Worm (Caenorhabditis elegans) whole organism, mixed stage, embryonic: Measurements from ENCODE around the gene mec-2.

Experiments used
- M03D4.4 ChIP-seq: sonication (generic microtip); optimal IDR thresholded peaks from 2 replicates; lab custom pipeline; 2017; ENCODE audit warnings: mild to moderate bottlenecking, missing genetic modification characterization, missing compliant biosample characterization
- bed-3 ChIP-seq: fragments of 200-800 bp; sonication (Bioruptor generic); optimal IDR thresholded peaks from 3 replicates; lab custom pipeline; 2018; ENCODE audit warnings: mild to moderate bottlenecking, missing genetic modification characterization, moderate library complexity, missing compliant biosample characterization
- blmp-1 ChIP-seq: fragments of 150-350 bp; optimal IDR thresholded peaks from 2 replicates; lab custom pipeline; 2014; ENCODE audit warnings: missing biosample characterization, missing genetic modification characterization
- ceh-39 ChIP-seq: fragments of 150-350 bp; optimal IDR thresholded peaks from 2 replicates; lab custom pipeline; 2014; ENCODE audit warnings: missing biosample characterization, missing genetic modification characterization
- ceh-83 ChIP-seq: fragments of 200-800 bp; sonication (Bioruptor generic); optimal IDR thresholded peaks from 2 replicates; lab custom pipeline; 2018; ENCODE audit warnings: mild to moderate bottlenecking, missing genetic modification characterization, missing compliant biosample characterization
- ces-1 ChIP-seq: fragments of 150-350 bp; optimal IDR thresholded peaks from 2 replicates; lab custom pipeline; 2014; ENCODE audit warnings: missing biosample characterization, missing genetic modification reagents, missing genetic modification characterization
- cnd-1 ChIP-seq: fragments of 200-800 bp; sonication (Bioruptor generic); optimal IDR thresholded peaks from 2 replicates; lab custom pipeline; 2018; ENCODE audit warnings: mild to moderate bottlenecking, missing genetic modification characterization, missing compliant biosample characterization
- elt-1 ChIP-seq: sonication (generic microtip); optimal IDR thresholded peaks from 2 replicates; lab custom pipeline; 2017; ENCODE audit warnings: missing genetic modification characterization, mild to moderate bottlenecking, missing compliant biosample characterization, antibody characterized with exemption, moderate library complexity, borderline replicate concordance; ENCODE audit not compliant: insufficient read depth
- flh-1 ChIP-seq: fragments of 200-800 bp; sonication (Bioruptor generic); optimal IDR thresholded peaks from 2 replicates; lab custom pipeline; 2018; ENCODE audit warnings: mild to moderate bottlenecking, missing genetic modification characterization, moderate library complexity, missing compliant biosample characterization
- ham-2 ChIP-seq: fragments of 200-800 bp; sonication (Bioruptor generic); optimal IDR thresholded peaks from 2 replicates; lab custom pipeline; 2018; ENCODE audit warnings: mild to moderate bottlenecking, missing genetic modification characterization, missing compliant biosample characterization
- lin-32 ChIP-seq: fragments of 200-800 bp; sonication (Bioruptor generic); optimal IDR thresholded peaks from 2 replicates; lab custom pipeline; 2018; ENCODE audit warnings: mild to moderate bottlenecking, missing genetic modification characterization, missing compliant biosample characterization
- lsy-2 ChIP-seq: fragments of 150-350 bp; optimal IDR thresholded peaks from 2 replicates; lab custom pipeline; 2014; ENCODE audit warnings: missing biosample characterization, missing genetic modification characterization
- mab-5 ChIP-seq: fragments of 150-350 bp; optimal IDR thresholded peaks from 2 replicates; lab custom pipeline; 2014; ENCODE audit warnings: missing biosample characterization, missing genetic modification characterization
- mep-1 ChIP-seq: fragments of 150-350 bp; optimal IDR thresholded peaks from 2 replicates; lab custom pipeline; 2017; ENCODE audit warnings: missing biosample characterization, missing genetic modification reagents, missing genetic modification characterization, inconsistent platforms
- mls-2 ChIP-seq: sonication (generic microtip); optimal IDR thresholded peaks from 2 replicates; lab custom pipeline; 2016; ENCODE audit warnings: mild to moderate bottlenecking, missing genetic modification characterization, moderate library complexity, missing compliant biosample characterization
- nhr-2 ChIP-seq: fragments of 150-350 bp; optimal IDR thresholded peaks from 2 replicates; lab custom pipeline; 2014; ENCODE audit warnings: missing biosample characterization, missing genetic modification characterization
- nhr-237 ChIP-seq: fragments of 150-350 bp; optimal IDR thresholded peaks from 2 replicates; lab custom pipeline; 2014; ENCODE audit warnings: missing biosample characterization, missing genetic modification characterization
- nhr-76 ChIP-seq: sonication (generic microtip); optimal IDR thresholded peaks from 2 replicates; lab custom pipeline; 2017; ENCODE audit warnings: missing biosample characterization, missing genetic modification characterization
- pha-4 ChIP-seq: fragments of 150-350 bp; optimal IDR thresholded peaks from 2 replicates; lab custom pipeline; 2018; ENCODE audit warnings: missing biosample characterization, missing genetic modification reagents, missing genetic modification characterization
- sem-2 ChIP-seq: fragments of 200-800 bp; sonication (Bioruptor generic); optimal IDR thresholded peaks from 2 replicates; lab custom pipeline; 2018; ENCODE audit warnings: mild to moderate bottlenecking, missing genetic modification characterization, missing compliant biosample characterization
- snpc-4 ChIP-seq: fragments of 150-350 bp; optimal IDR thresholded peaks from 2 replicates; lab custom pipeline; 2014; ENCODE audit warnings: missing biosample characterization, missing genetic modification characterization
- sptf-1 ChIP-seq: sonication (generic microtip); optimal IDR thresholded peaks from 2 replicates; lab custom pipeline; 2017; ENCODE audit warnings: mild to moderate bottlenecking, missing genetic modification characterization, moderate library complexity, missing compliant biosample characterization
- tbx-8 ChIP-seq: fragments of 200-800 bp; sonication (Bioruptor generic); optimal IDR thresholded peaks from 2 replicates; lab custom pipeline; 2018; ENCODE audit warnings: mild to moderate bottlenecking, missing genetic modification characterization, moderate library complexity, missing compliant biosample characterization
- unc-120 ChIP-seq: sonication (generic microtip); optimal IDR thresholded peaks from 2 replicates; lab custom pipeline; 2017; ENCODE audit warnings: missing genetic modification characterization, missing compliant biosample characterization; ENCODE audit not compliant: poor library complexity, severe bottlenecking
- unc-62 ChIP-seq: fragments of 150-350 bp; optimal IDR thresholded peaks from 2 replicates; lab custom pipeline; 2014; ENCODE audit warnings: missing biosample characterization, missing genetic modification reagents, missing genetic modification characterization
- ztf-11 ChIP-seq: fragments of 150-350 bp; optimal IDR thresholded peaks from 2 replicates; lab custom pipeline; 2014; ENCODE audit warnings: missing biosample characterization, missing genetic modification characterization

mec-2 gene

ce11 chrX:5555055-5555629 lies 12.4 kb upstream of the mec-2 start:
- TF ChIP-seq elt-1 (tag; lab: Kevin White, UChicago) (no peak), mls-2 (tag; lab: Kevin White, UChicago) (no peak), sptf-1 (tag; lab: Kevin White, UChicago) (no peak), ceh-83 (GFP tag; lab: Kevin White, UChicago) (no peak)
- TF ChIP-seq, all 35 proteins: peak for 0

DNA sequence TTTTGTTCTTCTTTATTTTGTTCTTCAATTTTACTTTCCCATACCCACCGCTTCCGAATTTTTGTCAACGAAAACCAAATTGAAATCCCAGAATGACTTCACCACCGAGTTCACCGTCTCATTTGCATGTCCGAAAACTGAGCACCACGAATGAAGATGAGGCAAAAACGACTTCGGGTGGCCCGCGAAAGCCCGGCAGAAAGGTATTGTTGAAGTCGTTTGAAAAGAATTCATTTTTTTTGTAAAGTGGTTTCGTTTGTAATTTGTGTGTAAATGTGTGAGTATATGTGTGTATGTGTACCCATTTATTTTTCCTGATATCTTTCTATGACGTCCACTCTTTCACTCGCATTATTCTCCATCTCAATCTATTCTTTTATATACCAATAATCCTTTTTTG lies 9.6 kb upstream of the mec-2 start, which contains the start of gene C38C5.1:
C38C5.1 (plus strand) TSS at position 90 of the 400 bp plus-strand sequence.
- no peak for TF ChIP-seq ceh-83 (GFP tag; lab: Kevin White, UChicago)
- TF ChIP-seq sem-2 (GFP tag; lab: Kevin White, UChicago), result no peak
- no peak for TF ChIP-seq lin-32 (GFP tag; lab: Kevin White, UChicago)
- TF ChIP-seq ceh-39 (tag; lab: Kevin White, UChicago), result no peak
- no peak for TF ChIP-seq pha-4 (tag; lab: Kevin White, UChicago)
- no peak for TF ChIP-seq cnd-1 (tag; lab: Kevin White, UChicago)
- TF ChIP-seq ztf-11, result no peak
- no peak for TF ChIP-seq lsy-2 (tag; lab: Kevin White, UChicago)
- TF ChIP-seq sptf-1 (tag; lab: Kevin White, UChicago), result no peak
- no peak for TF ChIP-seq nhr-76 (tag; lab: Kevin White, UChicago)

DNA sequence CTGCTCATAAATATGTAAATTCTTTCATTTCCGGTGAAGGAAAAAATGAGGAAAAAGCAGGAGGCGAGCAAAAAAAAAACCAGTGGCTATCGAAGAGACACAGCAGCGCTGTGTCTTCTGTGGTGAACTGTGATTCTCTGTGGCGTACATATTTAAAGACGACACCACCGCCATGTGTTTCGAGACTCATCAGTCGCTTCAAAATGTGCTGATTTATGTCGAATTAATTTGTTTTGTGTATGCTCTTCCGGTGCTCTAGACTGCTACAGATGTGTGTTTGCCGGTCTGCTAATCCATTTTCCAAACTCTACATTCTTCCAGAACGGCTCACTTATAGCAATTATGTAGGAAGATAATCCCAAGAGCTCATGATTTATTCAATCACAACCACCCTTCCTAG lies 2.1 kb upstream of the mec-2 start:
- TF ChIP-seq snpc-4 (no peak), ztf-11 (no peak), unc-120 (no peak), tbx-8 (GFP tag; lab: Kevin White, UChicago) (no peak), lsy-2 (tag; lab: Kevin White, UChicago) (no peak), unc-62 (no peak), nhr-2 (tag; lab: Kevin White, UChicago) (no peak), mls-2 (tag; lab: Kevin White, UChicago) (no peak), ces-1 (GFP tag; lab: Kevin White, UChicago) (no peak), ceh-39 (tag; lab: Kevin White, UChicago) (no peak), lin-32 (GFP tag; lab: Kevin White, UChicago) (no peak), flh-1 (no peak), bed-3 (no peak)

- no peak for TF ChIP-seq ham-2 (GFP tag; lab: Kevin White, UChicago)
- TF ChIP-seq mab-5 (tag; lab: Kevin White, UChicago), result no peak
- TF ChIP-seq nhr-237 (tag; lab: Kevin White, UChicago), result no peak
- no peak for TF ChIP-seq tbx-8 (GFP tag; lab: Kevin White, UChicago)
- no peak for TF ChIP-seq sem-2 (GFP tag; lab: Kevin White, UChicago)
- TF ChIP-seq unc-62, result no peak
- no peak for TF ChIP-seq blmp-1 (tag; lab: Kevin White, UChicago)
- TF ChIP-seq, all 35 proteins: peak for 0
Observed at ce11 chrX:5572638-5573037, 5.1 kb downstream of the mec-2 start.

DNA sequence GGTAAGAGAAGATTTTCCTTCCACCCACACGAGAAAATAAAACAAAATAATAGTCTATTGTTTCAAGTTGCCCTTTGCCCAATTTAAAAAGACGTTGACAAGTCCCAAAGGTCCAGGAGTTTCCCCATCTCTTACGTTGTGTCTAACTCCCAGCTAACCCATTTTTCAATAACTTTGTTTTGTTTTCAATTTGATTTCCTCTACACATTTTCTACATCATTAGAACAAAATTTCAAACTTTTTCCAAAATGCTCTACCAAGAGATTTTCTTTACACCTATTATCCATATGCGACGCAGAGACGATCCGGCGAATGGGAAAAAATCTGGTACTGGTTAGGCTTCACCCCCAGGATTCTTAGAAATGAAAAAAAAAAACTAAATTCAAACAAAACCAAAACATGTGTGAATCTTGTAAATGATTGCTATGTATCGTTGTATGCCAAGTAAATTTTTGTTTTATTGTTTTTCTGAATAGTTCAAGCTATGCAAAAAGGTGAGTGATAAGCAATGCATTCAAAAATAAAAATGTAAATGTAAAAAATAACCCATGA lies 12.2 kb downstream of the mec-2 start:
- peak; percentile 75 for TF ChIP-seq ces-1 (GFP tag; lab: Kevin White, UChicago)
- TF ChIP-seq snpc-4, result no peak

DNA sequence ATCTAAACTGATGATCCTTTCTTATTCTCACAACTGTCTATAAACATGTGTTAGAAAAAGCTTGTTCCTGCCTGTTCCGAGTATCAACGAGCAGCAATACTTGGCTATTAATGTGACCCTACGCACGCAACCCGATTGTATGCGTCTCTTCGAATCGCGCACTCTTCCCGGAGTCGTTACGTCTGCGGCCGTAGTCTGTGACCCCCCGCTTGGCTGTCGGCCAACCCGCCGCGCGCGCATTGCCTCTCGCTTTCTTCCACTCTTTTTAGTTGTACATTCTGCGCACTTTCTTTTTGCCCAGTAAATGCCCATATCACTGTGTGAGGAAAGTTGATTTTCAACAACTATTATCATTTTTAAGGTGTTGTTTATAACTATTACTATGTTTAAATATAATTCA lies 24.3 kb downstream of the mec-2 start:
- TF ChIP-seq unc-120, result peak; percentile 49
- TF ChIP-seq ces-1 (GFP tag; lab: Kevin White, UChicago), result peak; percentile 20
- TF ChIP-seq bed-3, result no peak
- peak; percentile 56 for TF ChIP-seq mls-2 (tag; lab: Kevin White, UChicago)
- TF ChIP-seq ham-2 (GFP tag; lab: Kevin White, UChicago), result peak; percentile 95
- peak; percentile 27 for TF ChIP-seq M03D4.4 (tag; lab: Kevin White, UChicago)
- peak; percentile 24 for TF ChIP-seq mep-1 (tag; lab: Kevin White, UChicago)
- no peak for TF ChIP-seq mab-5 (tag; lab: Kevin White, UChicago)
- peak; percentile 33 for TF ChIP-seq pha-4 (tag; lab: Kevin White, UChicago)
- TF ChIP-seq ceh-83 (GFP tag; lab: Kevin White, UChicago), result peak; percentile 39
- TF ChIP-seq cnd-1 (tag; lab: Kevin White, UChicago), result peak; percentile 21
- peak; percentile 4 for TF ChIP-seq tbx-8 (GFP tag; lab: Kevin White, UChicago)
- no peak for TF ChIP-seq snpc-4
- TF ChIP-seq, all 35 proteins: peak for 10
